Fruit fly (Drosophila melanogaster) Kc167 (cell line): ENCODE results near the gene CG46467.

Source experiments
- Myc ChIP-seq: fragments of >200 bp; optimal IDR thresholded peaks from 2 replicates; lab custom pipeline; 2017; ENCODE audit warnings: missing external identifiers
- Sin3A ChIP-seq: fragments of >200 bp; optimal IDR thresholded peaks from 2 replicates; lab custom pipeline; 2018; ENCODE audit warnings: missing external identifiers
- h ChIP-seq: fragments of >200 bp; optimal IDR thresholded peaks from 3 replicates; lab custom pipeline; 2018; ENCODE audit warnings: missing external identifiers
- insv ChIP-seq: fragments of >200 bp; optimal IDR thresholded peaks from 3 replicates; lab custom pipeline; 2018; ENCODE audit warnings: missing external identifiers
- psq ChIP-seq: fragments of >200 bp; optimal IDR thresholded peaks from 2 replicates; lab custom pipeline; 2017; ENCODE audit warnings: missing external identifiers
- ttk ChIP-seq: sonication (Bioruptor generic); optimal IDR thresholded peaks from 2 replicates; lab custom pipeline; 2017; ENCODE audit warnings: missing external identifiers

Gene CG46467

dm6 chr3R:9885464-9886340 is 11.2 kb downstream of the CG46467 start:
- TF ChIP-seq Sin3A (lab: Kevin White, UChicago) (no peak), insv (no peak), h (lab: Kevin White, UChicago) (no peak), psq (lab: Kevin White, UChicago) (no peak), ttk (lab: Kevin White, UChicago) (no peak), Myc (lab: Kevin White, UChicago) (no peak)

dm6 chr3R:9886341-9886959 is 12.0 kb downstream of the CG46467 start:
- TF ChIP-seq h (lab: Kevin White, UChicago) (no peak), Myc (lab: Kevin White, UChicago) (no peak), psq (lab: Kevin White, UChicago) (no peak), insv (no peak), ttk (lab: Kevin White, UChicago) (no peak), Sin3A (lab: Kevin White, UChicago) (no peak)

dm6 chr3R:9888668-9889302 is 14.3 kb downstream of the CG46467 start:
- no peak for TF ChIP-seq psq (lab: Kevin White, UChicago)

- TF ChIP-seq Myc (lab: Kevin White, UChicago) (no peak), psq (lab: Kevin White, UChicago) (no peak), insv (no peak), ttk (lab: Kevin White, UChicago) (no peak), h (lab: Kevin White, UChicago) (no peak), Sin3A (lab: Kevin White, UChicago) (no peak)
Observed at dm6 chr3R:9889776-9890175, 15.3 kb downstream of the CG46467 start.

dm6 chr3R:9890759-9891393 is 16.4 kb downstream of the CG46467 start:
- TF ChIP-seq h (lab: Kevin White, UChicago) (no peak), insv (no peak), psq (lab: Kevin White, UChicago) (no peak), ttk (lab: Kevin White, UChicago) (no peak), Sin3A (lab: Kevin White, UChicago) (no peak), Myc (lab: Kevin White, UChicago) (no peak)

dm6 chr3R:9891527-9891926 is 17.0 kb downstream of the CG46467 start:
- no peak for TF ChIP-seq insv
- TF ChIP-seq Myc (lab: Kevin White, UChicago) = no peak
- TF ChIP-seq h (lab: Kevin White, UChicago) = no peak
- no peak for TF ChIP-seq psq (lab: Kevin White, UChicago)

dm6 chr3R:9891948-9892608 is 17.6 kb downstream of the CG46467 start:
- TF ChIP-seq psq (lab: Kevin White, UChicago) (no peak), Sin3A (lab: Kevin White, UChicago) (no peak), h (lab: Kevin White, UChicago) (no peak), Myc (lab: Kevin White, UChicago) (no peak), insv (no peak), ttk (lab: Kevin White, UChicago) (no peak)

dm6 chr3R:9892664-9893063 is 18.2 kb downstream of the CG46467 start:
- TF ChIP-seq insv (no peak), h (lab: Kevin White, UChicago) (no peak), Sin3A (lab: Kevin White, UChicago) (no peak), psq (lab: Kevin White, UChicago) (no peak)

dm6 chr3R:9897564-9897963 is 23.1 kb downstream of the CG46467 start:
- TF ChIP-seq insv (no peak), h (lab: Kevin White, UChicago) (no peak), Myc (lab: Kevin White, UChicago) (no peak), Sin3A (lab: Kevin White, UChicago) (no peak), ttk (lab: Kevin White, UChicago) (no peak), psq (lab: Kevin White, UChicago) (no peak)

dm6 chr3R:9902834-9903233 is 28.4 kb downstream of the CG46467 start:
- TF ChIP-seq Myc (lab: Kevin White, UChicago) (no peak), ttk (lab: Kevin White, UChicago) (no peak), Sin3A (lab: Kevin White, UChicago) (no peak), psq (lab: Kevin White, UChicago) (no peak), insv (no peak), h (lab: Kevin White, UChicago) (no peak)

- TF ChIP-seq ttk (lab: Kevin White, UChicago) = no peak
- no peak for TF ChIP-seq insv
- TF ChIP-seq h (lab: Kevin White, UChicago) = no peak
Observed at dm6 chr3R:9903370-9903769, 28.9 kb downstream of the CG46467 start.
